Fruit fly (Drosophila melanogaster) whole organism, wandering third instar larva: ENCODE data around the gene Mst77F.
A peak's percentile ranks its signal among the peaks of the same experiment; 100 is the strongest.

Experiments
- Abd-B ChIP-seq: fragments of >200 bp; optimal IDR thresholded peaks from 2 replicates; lab custom pipeline; 2017; ENCODE audit warnings: missing biosample characterization, missing genetic modification characterization
- CG9705 ChIP-seq: fragments of 200-800 bp; sonication (Bioruptor generic); optimal IDR thresholded peaks from 2 replicates; lab custom pipeline; 2018; ENCODE audit warnings: missing biosample characterization, mild to moderate bottlenecking, missing genetic modification characterization
- CrebA ChIP-seq: fragments of 200-800 bp; sonication (Bioruptor generic); optimal IDR thresholded peaks from 2 replicates; lab custom pipeline; 2016; ENCODE audit warnings: missing biosample characterization, mild to moderate bottlenecking, missing genetic modification characterization, borderline replicate concordance
- Dfd ChIP-seq: fragments of >200 bp; optimal IDR thresholded peaks from 2 replicates; lab custom pipeline; 2017; ENCODE audit warnings: missing biosample characterization, missing genetic modification characterization
- Dif ChIP-seq: fragments of 200-275, 200-300 bp; sonication (Bioruptor generic); optimal IDR thresholded peaks from 2 replicates; lab custom pipeline; 2018; ENCODE audit warnings: missing biosample characterization, missing genetic modification characterization; ENCODE audit not compliant: partially characterized antibody
- GATAd ChIP-seq: sonication (Bioruptor generic); optimal IDR thresholded peaks from 2 replicates; lab custom pipeline; 2016; ENCODE audit warnings: missing biosample characterization, missing genetic modification characterization
- HLH106 ChIP-seq: fragments of 200-800 bp; optimal IDR thresholded peaks from 3 replicates; lab custom pipeline; 2019; ENCODE audit warnings: missing biosample characterization, mild to moderate bottlenecking, missing genetic modification characterization, moderate library complexity
- Hnf4 ChIP-seq: fragments of 200-800 bp; sonication (Bioruptor generic); optimal IDR thresholded peaks from 2 replicates; lab custom pipeline; 2016; ENCODE audit warnings: missing biosample characterization, mild to moderate bottlenecking, missing genetic modification characterization
- Hr78 ChIP-seq: fragments of >200 bp; optimal IDR thresholded peaks from 2 replicates; lab custom pipeline; 2017; ENCODE audit warnings: missing biosample characterization, missing genetic modification characterization
- Hr83 ChIP-seq: fragments of 200-300 bp; sonication (Bioruptor generic); optimal IDR thresholded peaks from 2 replicates; lab custom pipeline; 2016; ENCODE audit warnings: missing biosample characterization, mild to moderate bottlenecking, missing genetic modification characterization, moderate library complexity; ENCODE audit not compliant: poor library complexity, severe bottlenecking
- Jra ChIP-seq: sonication (Bioruptor generic); optimal IDR thresholded peaks from 2 replicates; lab custom pipeline; 2016; ENCODE audit warnings: missing biosample characterization, missing genetic modification characterization
- Mio ChIP-seq: sonication (Bioruptor generic); optimal IDR thresholded peaks from 2 replicates; lab custom pipeline; 2016; ENCODE audit warnings: missing biosample characterization, missing genetic modification characterization
- Myc ChIP-seq: fragments of >200 bp; optimal IDR thresholded peaks from 2 replicates; lab custom pipeline; 2017
- N ChIP-seq: fragments of >200 bp; optimal IDR thresholded peaks from 2 replicates; lab custom pipeline; 2018; ENCODE audit warnings: missing biosample characterization, missing external identifiers, missing genetic modification characterization
- OdsH ChIP-seq: fragments of 200-800 bp; sonication (Bioruptor generic); optimal IDR thresholded peaks from 2 replicates; lab custom pipeline; 2016; ENCODE audit warnings: missing biosample characterization, mild to moderate bottlenecking, missing genetic modification characterization
- Rel ChIP-seq, 2 experiments: fragments of 200-800 bp; sonication (Bioruptor generic) in 1 of 2; optimal IDR thresholded peaks; 2 replicates in 1 of 2; 3 replicates in 1 of 2; lab custom pipeline; 2016 to 2019; ENCODE audit warnings: mild to moderate bottlenecking in 2 of 2, missing biosample characterization in 2 of 2, missing genetic modification characterization in 2 of 2, moderate library complexity in 1 of 2
- Sp1 ChIP-seq: fragments of 200-800 bp; sonication (Bioruptor generic); optimal IDR thresholded peaks from 3 replicates; lab custom pipeline; 2019; ENCODE audit warnings: missing biosample characterization, mild to moderate bottlenecking, missing genetic modification characterization, moderate library complexity
- br ChIP-seq: fragments of 200-800 bp; sonication (Bioruptor generic); optimal IDR thresholded peaks from 2 replicates; lab custom pipeline; 2016; ENCODE audit warnings: missing biosample characterization, missing genetic modification characterization
- brk ChIP-seq: fragments of 200-800 bp; sonication (Bioruptor generic); optimal IDR thresholded peaks from 2 replicates; lab custom pipeline; 2016; ENCODE audit warnings: missing biosample characterization, mild to moderate bottlenecking, missing genetic modification characterization
- dl ChIP-seq, 2 experiments: fragments of 175-275, 200-275 bp in 1 of 2; fragments of 200-275 bp in 1 of 2; sonication (Bioruptor generic); optimal IDR thresholded peaks; lab custom pipeline; 2018; ENCODE audit warnings: mild to moderate bottlenecking in 2 of 2, missing biosample characterization in 2 of 2, missing genetic modification characterization in 2 of 2, moderate library complexity in 2 of 2; ENCODE audit not compliant: partially characterized antibody in 2 of 2, insufficient read depth in 1 of 2
- dmrt93B ChIP-seq: fragments of 200-800 bp; sonication (Bioruptor generic); optimal IDR thresholded peaks from 2 replicates; lab custom pipeline; 2018; ENCODE audit warnings: missing biosample characterization, mild to moderate bottlenecking, missing genetic modification characterization
- dsf ChIP-seq: sonication (Bioruptor generic); optimal IDR thresholded peaks from 2 replicates; lab custom pipeline; 2016; ENCODE audit warnings: missing biosample characterization, missing genetic modification characterization, borderline replicate concordance
- ey ChIP-seq: fragments of 200-800 bp; sonication (Bioruptor generic); optimal IDR thresholded peaks from 2 replicates; lab custom pipeline; 2016; ENCODE audit warnings: missing biosample characterization, missing genetic modification characterization
- foxo ChIP-seq, 2 experiments: fragments of 200-800 bp; sonication (Bioruptor generic); optimal IDR thresholded peaks; 2 replicates in 1 of 2; 3 replicates in 1 of 2; lab custom pipeline; 2016 to 2017; ENCODE audit warnings: missing biosample characterization in 2 of 2, missing genetic modification characterization in 2 of 2
- fru ChIP-seq: fragments of 200-800 bp; sonication (Bioruptor generic); optimal IDR thresholded peaks from 3 replicates; lab custom pipeline; 2016; ENCODE audit warnings: missing biosample characterization, mild to moderate bottlenecking, missing genetic modification characterization
- h ChIP-seq: fragments of 200-800 bp; sonication (Bioruptor generic); optimal IDR thresholded peaks from 3 replicates; lab custom pipeline; 2016; ENCODE audit warnings: missing biosample characterization, mild to moderate bottlenecking, missing genetic modification characterization
- jim ChIP-seq: fragments of 175-275, 200-325 bp; sonication (Bioruptor generic); optimal IDR thresholded peaks from 2 replicates; lab custom pipeline; 2016; ENCODE audit warnings: missing biosample characterization, mild to moderate bottlenecking, missing genetic modification characterization
- lola ChIP-seq: fragments of >200 bp; optimal IDR thresholded peaks from 2 replicates; lab custom pipeline; 2017; ENCODE audit warnings: missing biosample characterization, missing genetic modification characterization
- pan ChIP-seq: fragments of >200 bp; optimal IDR thresholded peaks from 2 replicates; lab custom pipeline; 2017
- psq ChIP-seq: fragments of 200-800 bp; sonication (Bioruptor generic); optimal IDR thresholded peaks from 3 replicates; lab custom pipeline; 2017; ENCODE audit warnings: missing biosample characterization, mild to moderate bottlenecking, missing genetic modification characterization, moderate library complexity
- rgr ChIP-seq: fragments of 200-800 bp; sonication (Bioruptor generic); optimal IDR thresholded peaks from 3 replicates; lab custom pipeline; 2016; ENCODE audit warnings: missing biosample characterization, mild to moderate bottlenecking, missing genetic modification characterization
- sage ChIP-seq: fragments of 200-800 bp; sonication (Bioruptor generic); optimal IDR thresholded peaks from 2 replicates; lab custom pipeline; 2016; ENCODE audit warnings: missing biosample characterization, mild to moderate bottlenecking, missing genetic modification characterization
- sv ChIP-seq: fragments of 200-800 bp; sonication (Bioruptor generic); optimal IDR thresholded peaks from 3 replicates; lab custom pipeline; 2016; ENCODE audit warnings: missing biosample characterization, missing genetic modification characterization
- tai ChIP-seq: sonication (Bioruptor generic); optimal IDR thresholded peaks from 2 replicates; lab custom pipeline; 2016; ENCODE audit warnings: missing biosample characterization, missing genetic modification characterization
- usp ChIP-seq: fragments of >200 bp; optimal IDR thresholded peaks from 2 replicates; lab custom pipeline; 2017; ENCODE audit warnings: missing biosample characterization, missing genetic modification characterization
- woc ChIP-seq: sonication (Bioruptor generic); optimal IDR thresholded peaks from 2 replicates; lab custom pipeline; 2016; ENCODE audit warnings: missing biosample characterization, mild to moderate bottlenecking, missing genetic modification characterization

The Mst77F gene

DNA sequence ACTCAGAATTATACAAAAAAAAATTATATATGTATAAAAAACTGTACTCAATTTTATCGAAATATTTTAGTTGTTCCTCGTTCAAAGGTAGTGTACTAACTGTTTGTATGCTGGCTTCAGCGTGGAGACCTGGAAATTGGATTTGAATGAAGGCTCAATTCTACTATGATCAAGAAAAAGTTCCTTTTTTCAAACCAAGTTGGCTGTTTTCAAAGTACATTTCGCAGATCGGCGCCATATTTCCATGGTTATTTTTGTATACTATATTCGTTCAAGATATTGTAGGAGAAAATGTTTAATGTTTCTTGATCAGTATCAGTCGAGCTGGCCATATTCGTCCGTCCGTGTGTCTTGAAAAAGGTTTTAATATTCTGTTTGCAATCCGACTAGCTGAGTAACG, at the start of gene Mst77F:
Mst77F (minus strand) TSS at position 101 of the 400 bp plus-strand sequence.
- TF ChIP-seq CrebA (GFP tag; lab: Kevin White, UChicago) (no peak), dmrt93B (GFP tag; lab: Kevin White, UChicago) (no peak), sage (no peak), woc (GFP tag; lab: Kevin White, UChicago) (no peak), Dfd (GFP tag; lab: Kevin White, UChicago) (no peak), OdsH (no peak), brk (no peak), dl (GFP tag; optimal IDR thresholded peaks at IDR 0.05; lab: Kevin White, UChicago; ENCODE audit: insufficient read depth in 1 of 2, partially characterized antibody in 2 of 2) (no peak), sv (GFP tag; lab: Kevin White, UChicago) (no peak), lola (GFP tag; lab: Kevin White, UChicago) (no peak), psq (GFP tag; lab: Kevin White, UChicago) (no peak), usp (GFP tag; lab: Kevin White, UChicago) (no peak)

- TF ChIP-seq HLH106 (tag; lab: Kevin White, UChicago) (no peak), Dif (no peak), dmrt93B (GFP tag; lab: Kevin White, UChicago) (no peak), Dfd (GFP tag; lab: Kevin White, UChicago) (no peak), Hnf4 (GFP tag; lab: Kevin White, UChicago) (no peak), sage (no peak), Rel (GFP tag; optimal IDR thresholded peaks at IDR 0.05; lab: Kevin White, UChicago) (no peak), Rel (tag; optimal IDR thresholded peaks at IDR 0.05; lab: Kevin White, UChicago) (no peak), foxo (GFP tag; optimal IDR thresholded peaks at IDR 0.05; lab: Kevin White, UChicago) (no peak), pan (lab: Kevin White, UChicago) (no peak), Jra (GFP tag; lab: Kevin White, UChicago) (no peak), br (GFP tag; lab: Kevin White, UChicago) (no peak), Hr83 (GFP tag; lab: Kevin White, UChicago) (no peak), woc (GFP tag; lab: Kevin White, UChicago) (no peak), lola (GFP tag; lab: Kevin White, UChicago) (no peak), N (GFP tag; lab: Kevin White, UChicago) (no peak)
These were observed 39.8 kb upstream of the Mst77F start for dm6 chr3L:20857609-20858008.

DNA sequence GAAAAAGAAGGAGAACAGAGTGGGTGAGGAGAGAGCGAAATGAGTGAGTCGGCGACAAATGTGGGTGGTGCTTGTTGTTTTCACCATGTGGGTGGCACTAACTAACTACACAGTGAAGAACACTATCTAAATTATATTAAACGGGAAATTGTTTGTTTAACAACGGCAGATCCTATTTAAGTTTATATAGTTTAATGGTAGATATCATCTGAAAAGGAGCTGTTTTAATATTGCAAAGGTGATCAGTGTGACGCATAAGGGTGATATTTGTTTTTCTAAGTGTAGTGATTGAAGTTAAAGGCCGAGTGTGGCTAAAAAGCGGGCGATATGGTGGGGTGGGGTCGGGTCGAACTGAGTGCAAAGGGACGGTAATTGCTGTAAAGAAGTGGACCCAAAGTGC, 30.7 kb upstream of the Mst77F start:
- TF ChIP-seq dsf (no peak), Sp1 (GFP tag; lab: Kevin White, UChicago) (no peak), dmrt93B (GFP tag; lab: Kevin White, UChicago) (no peak), tai (GFP tag; lab: Kevin White, UChicago) (no peak), br (GFP tag; lab: Kevin White, UChicago) (no peak), jim (GFP tag; lab: Kevin White, UChicago) (no peak), Dif (no peak), ey (GFP tag; lab: Kevin White, UChicago) (no peak), Abd-B (GFP tag; lab: Kevin White, UChicago) (no peak), OdsH (no peak), sv (GFP tag; lab: Kevin White, UChicago) (no peak), foxo (GFP tag; optimal IDR thresholded peaks at IDR 0.05; lab: Kevin White, UChicago) (no peak), woc (GFP tag; lab: Kevin White, UChicago) (no peak), h (no peak), sage (no peak), fru (GFP tag; lab: Kevin White, UChicago) (no peak), N (GFP tag; lab: Kevin White, UChicago) (no peak), psq (GFP tag; lab: Kevin White, UChicago) (no peak), lola (GFP tag; lab: Kevin White, UChicago) (no peak)

DNA sequence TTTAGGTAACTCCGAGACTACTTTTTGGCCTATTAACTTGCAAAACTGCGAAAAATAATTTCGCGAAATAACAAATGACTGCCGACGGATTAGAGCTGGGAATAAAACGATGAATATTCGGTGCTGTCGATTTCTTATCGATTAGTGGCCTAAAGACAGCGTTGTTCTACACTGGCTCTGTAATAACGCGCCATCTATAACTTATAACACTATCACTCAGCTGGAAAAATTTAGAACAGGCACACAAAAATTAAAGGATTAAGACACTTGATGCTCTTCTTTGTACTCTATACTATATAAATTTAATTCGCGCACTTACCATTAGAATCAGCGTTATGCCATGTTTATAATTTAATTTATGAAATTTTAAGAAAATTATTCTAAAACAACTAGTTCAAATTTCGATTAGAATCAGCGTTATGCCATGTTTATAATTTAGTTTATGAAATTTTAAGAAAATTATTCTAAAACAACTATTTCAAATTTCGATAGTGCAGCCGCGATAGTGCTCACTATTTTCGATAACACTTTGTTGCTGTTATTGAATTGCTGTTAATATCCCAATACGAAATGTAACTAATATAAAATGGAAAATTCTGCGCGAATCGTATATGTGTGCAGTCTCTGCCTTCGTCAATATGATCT, 23.8 kb upstream of the Mst77F start, which contains the start of the genes CSN3 and CG11456:
CSN3 (minus strand) TSS at position 112 of the 645 bp plus-strand sequence.
CG11456 (plus strand) TSS at position 523 of the 645 bp plus-strand sequence.
- no peak for TF ChIP-seq Mio (GFP tag; lab: Kevin White, UChicago)
- no peak for TF ChIP-seq dmrt93B (GFP tag; lab: Kevin White, UChicago)
- TF ChIP-seq Hr78 (GFP tag; lab: Kevin White, UChicago), result no peak
- TF ChIP-seq lola (GFP tag; lab: Kevin White, UChicago), result no peak
- no peak for TF ChIP-seq Rel (GFP tag; optimal IDR thresholded peaks at IDR 0.05; lab: Kevin White, UChicago)
- TF ChIP-seq Rel (tag; optimal IDR thresholded peaks at IDR 0.05; lab: Kevin White, UChicago), result no peak
- peak; percentile 47 for TF ChIP-seq sv (GFP tag; lab: Kevin White, UChicago)
- no peak for TF ChIP-seq sage
- no peak for TF ChIP-seq OdsH
- TF ChIP-seq brk, result peak; percentile 66
- TF ChIP-seq Hnf4 (GFP tag; lab: Kevin White, UChicago), result peak; percentile 77
- TF ChIP-seq Myc (lab: Kevin White, UChicago), result peak; percentile 56
- TF ChIP-seq HLH106 (tag; lab: Kevin White, UChicago), result no peak
- TF ChIP-seq ey (GFP tag; lab: Kevin White, UChicago), result peak; percentile 51
- TF ChIP-seq rgr (GFP tag; lab: Kevin White, UChicago), result peak; percentile 56
- TF ChIP-seq Jra (GFP tag; lab: Kevin White, UChicago), result peak; percentile 64
- TF ChIP-seq Dfd (GFP tag; lab: Kevin White, UChicago), result no peak
- no peak for TF ChIP-seq Dif
- peak; percentile 85 for TF ChIP-seq tai (GFP tag; lab: Kevin White, UChicago)
- no peak for TF ChIP-seq GATAd (GFP tag; lab: Kevin White, UChicago)
- no peak for TF ChIP-seq Abd-B (GFP tag; lab: Kevin White, UChicago)
- TF ChIP-seq Sp1 (GFP tag; lab: Kevin White, UChicago), result no peak
- no peak for TF ChIP-seq pan (lab: Kevin White, UChicago)
- TF ChIP-seq N (GFP tag; lab: Kevin White, UChicago), result no peak
- TF ChIP-seq br (GFP tag; lab: Kevin White, UChicago), result no peak
- peak; percentile 11 for TF ChIP-seq psq (GFP tag; lab: Kevin White, UChicago)
- no peak for TF ChIP-seq CG9705
- TF ChIP-seq dl (GFP tag; optimal IDR thresholded peaks at IDR 0.05; lab: Kevin White, UChicago; ENCODE audit: insufficient read depth in 1 of 2, partially characterized antibody in 2 of 2), result no peak
- peak in 1 of 2 experiments; percentile 71 for TF ChIP-seq foxo (GFP tag; optimal IDR thresholded peaks at IDR 0.05; lab: Kevin White, UChicago)
- no peak for TF ChIP-seq CrebA (GFP tag; lab: Kevin White, UChicago)
- TF ChIP-seq jim (GFP tag; lab: Kevin White, UChicago), result peak; percentile 4
- TF ChIP-seq dsf, result no peak
